Worm (Caenorhabditis elegans) whole organism, young adult: Measurements from ENCODE around the gene npr-26.

Experiments
- B0019.2 ChIP-seq: fragments of 200-800 bp; sonication (Bioruptor generic); conservative IDR thresholded peaks from 2 replicates; pipeline ENCODE4 v1.3.6; 2022; ENCODE audit warnings: missing genetic modification reagents, missing genetic modification characterization, missing compliant biosample characterization
- B0035.1 ChIP-seq: sonication (generic microtip); optimal IDR thresholded peaks from 2 replicates; lab custom pipeline; 2016; ENCODE audit warnings: missing genetic modification characterization, mild to moderate bottlenecking, missing compliant biosample characterization, missing genotype, missing genetic modification reagents
- F22D6.2 ChIP-seq: sonication (generic microtip); optimal IDR thresholded peaks from 2 replicates; lab custom pipeline; 2016; ENCODE audit warnings: mild to moderate bottlenecking, missing genetic modification characterization, missing compliant biosample characterization
- F37B4.10 ChIP-seq: fragments of 200-800 bp; sonication (Bioruptor generic); IDR thresholded peaks from 2 replicates; pipeline ENCODE4 v1.3.6; 2022; ENCODE audit warnings: missing genetic modification characterization, missing compliant biosample characterization
- K11D2.4 ChIP-seq: fragments of 200-800 bp; sonication (Bioruptor generic); IDR thresholded peaks from 2 replicates; pipeline ENCODE4 v1.3.6; 2022; ENCODE audit warnings: missing genetic modification reagents, missing genetic modification characterization, missing compliant biosample characterization
- K12H6.12 ChIP-seq: fragments of 200-800 bp; sonication (Bioruptor generic); optimal IDR thresholded peaks from 2 replicates; lab custom pipeline; 2018; ENCODE audit warnings: mild to moderate bottlenecking, missing genetic modification characterization, missing compliant biosample characterization
- Y67H2A.10 ChIP-seq: fragments of 200-800 bp; sonication (Bioruptor generic); conservative IDR thresholded peaks from 2 replicates; pipeline ENCODE4 v1.3.6; 2022; ENCODE audit warnings: missing genetic modification reagents, missing genetic modification characterization, missing compliant biosample characterization
- akir-1 ChIP-seq: fragments of 200-800 bp; sonication (Bioruptor generic); optimal IDR thresholded peaks from 2 replicates; lab custom pipeline; 2018; ENCODE audit warnings: mild to moderate bottlenecking, missing genetic modification characterization, moderate library complexity, missing compliant biosample characterization
- atf-7 ChIP-seq: sonication (generic microtip); optimal IDR thresholded peaks from 2 replicates; lab custom pipeline; 2017; ENCODE audit warnings: mild to moderate bottlenecking, missing genetic modification characterization, missing compliant biosample characterization
- bed-1 ChIP-seq: fragments of 200-800 bp; sonication (Bioruptor generic); IDR thresholded peaks from 2 replicates; pipeline ENCODE4 v1.3.6; 2022; ENCODE audit warnings: missing genetic modification reagents, missing genetic modification characterization, missing compliant biosample characterization
- cebp-1 ChIP-seq, 2 experiments: fragments of 200-800 bp in 1 of 2; sonication (Bioruptor generic) in 1 of 2; sonication (generic microtip) in 1 of 2; IDR thresholded peaks in 1 of 2; optimal IDR thresholded peaks in 1 of 2; 2 replicates each; pipeline versions ENCODE4 v1.3.6 to Lab custom; 2017 to 2022; ENCODE audit warnings: missing compliant biosample characterization in 2 of 2, missing genetic modification characterization in 2 of 2, mild to moderate bottlenecking in 1 of 2, missing genetic modification reagents in 1 of 2, moderate library complexity in 1 of 2
- ceh-58 ChIP-seq: fragments of 200-800 bp; sonication (Bioruptor generic); IDR thresholded peaks from 2 replicates; pipeline ENCODE4 v1.3.6; 2022; ENCODE audit warnings: missing genetic modification characterization, missing compliant biosample characterization
- die-1 ChIP-seq: sonication (generic microtip); optimal IDR thresholded peaks from 2 replicates; lab custom pipeline; 2016; ENCODE audit warnings: missing genotype, mild to moderate bottlenecking, missing genetic modification characterization, missing compliant biosample characterization
- dox-1 ChIP-seq: fragments of 200-800 bp; sonication (Bioruptor generic); IDR thresholded peaks from 2 replicates; pipeline ENCODE4 v1.3.6; 2022; ENCODE audit warnings: missing genetic modification reagents, missing genetic modification characterization, missing compliant biosample characterization
- egl-44 ChIP-seq: fragments of 200-800 bp; sonication (Bioruptor generic); IDR thresholded peaks from 2 replicates; pipeline ENCODE4 v1.3.6; 2022; ENCODE audit warnings: missing genetic modification reagents, missing genetic modification characterization, missing compliant biosample characterization
- ets-4 ChIP-seq: fragments of 200-800 bp; sonication (Bioruptor generic); optimal IDR thresholded peaks from 2 replicates; lab custom pipeline; 2018; ENCODE audit warnings: mild to moderate bottlenecking, missing genetic modification characterization, missing compliant biosample characterization
- hmg-20 ChIP-seq: fragments of 200-800 bp; sonication (Bioruptor generic); IDR thresholded peaks from 2 replicates; pipeline ENCODE4 v1.3.6; 2022; ENCODE audit warnings: missing genetic modification reagents, missing genetic modification characterization, missing compliant biosample characterization
- let-607 ChIP-seq, 2 experiments: fragments of 200-800 bp in 1 of 2; sonication (Bioruptor generic) in 1 of 2; sonication (generic microtip) in 1 of 2; optimal IDR thresholded peaks; 2 replicates each; lab custom pipeline; 2016 to 2018; ENCODE audit warnings: mild to moderate bottlenecking in 2 of 2, missing compliant biosample characterization in 2 of 2, missing genetic modification characterization in 2 of 2, moderate library complexity in 2 of 2, missing genotype in 1 of 2
- lin-26 ChIP-seq: fragments of 200-800 bp; sonication (Bioruptor generic); IDR thresholded peaks from 2 replicates; pipeline ENCODE4 v1.3.6; 2022; ENCODE audit warnings: missing genetic modification reagents, missing genetic modification characterization, missing compliant biosample characterization
- lin-40 ChIP-seq: sonication (generic microtip); optimal IDR thresholded peaks from 2 replicates; lab custom pipeline; 2016; ENCODE audit warnings: missing genetic modification characterization, mild to moderate bottlenecking, missing compliant biosample characterization, missing genotype, missing genetic modification reagents
- lsl-1 ChIP-seq: fragments of 200-800 bp; sonication (Bioruptor generic); optimal IDR thresholded peaks from 2 replicates; lab custom pipeline; 2018; ENCODE audit warnings: mild to moderate bottlenecking, missing genetic modification characterization, moderate library complexity, missing compliant biosample characterization
- madf-10 ChIP-seq: sonication (generic microtip); optimal IDR thresholded peaks from 2 replicates; lab custom pipeline; 2016; ENCODE audit warnings: mild to moderate bottlenecking, missing genetic modification characterization, missing compliant biosample characterization
- nfya-1 ChIP-seq: sonication (generic microtip); optimal IDR thresholded peaks from 2 replicates; lab custom pipeline; 2017; ENCODE audit warnings: antibody characterized with exemption, missing compliant biosample characterization, missing genetic modification characterization, borderline replicate concordance; ENCODE audit not compliant: insufficient read depth
- nfya-2 ChIP-seq: fragments of 200-800 bp; sonication (Bioruptor generic); IDR thresholded peaks from 2 replicates; pipeline ENCODE4 v1.3.6; 2022; ENCODE audit warnings: missing genetic modification reagents, missing genetic modification characterization, missing compliant biosample characterization
- nhr-120 ChIP-seq: fragments of 200-800 bp; sonication (Bioruptor generic); IDR thresholded peaks from 2 replicates; pipeline ENCODE4 v1.3.6; 2022; ENCODE audit warnings: missing genetic modification characterization, missing compliant biosample characterization
- nhr-179 ChIP-seq: sonication (generic microtip); optimal IDR thresholded peaks from 2 replicates; lab custom pipeline; 2016; ENCODE audit warnings: mild to moderate bottlenecking, missing genetic modification characterization, missing compliant biosample characterization
- nhr-27 ChIP-seq: fragments of 200-800 bp; sonication (Bioruptor generic); optimal IDR thresholded peaks from 2 replicates; lab custom pipeline; 2018; ENCODE audit warnings: mild to moderate bottlenecking, missing genetic modification characterization, moderate library complexity, missing compliant biosample characterization
- nhr-90 ChIP-seq: sonication (generic microtip); optimal IDR thresholded peaks from 2 replicates; lab custom pipeline; 2016; ENCODE audit warnings: missing genotype, mild to moderate bottlenecking, missing genetic modification characterization, missing compliant biosample characterization
- rcor-1 ChIP-seq: fragments of 200-800 bp; sonication (Bioruptor generic); IDR thresholded peaks from 2 replicates; pipeline ENCODE4 v1.3.6; 2022; ENCODE audit warnings: missing genetic modification reagents, missing genetic modification characterization, missing compliant biosample characterization
- rpc-1 ChIP-seq, 2 experiments: fragments of 150-350 bp in 1 of 2; sonication (generic microtip) in 1 of 2; optimal IDR thresholded peaks; 2 replicates each; lab custom pipeline; 2014 to 2018; ENCODE audit warnings: missing biosample characterization in 1 of 2, missing genetic modification characterization in 1 of 2, missing genetic modification reagents in 1 of 2, missing genotype in 1 of 2
- sdz-38 ChIP-seq: sonication (generic microtip); optimal IDR thresholded peaks from 2 replicates; lab custom pipeline; 2016; ENCODE audit warnings: missing genotype, missing genetic modification characterization, missing compliant biosample characterization
- somi-1 ChIP-seq: fragments of 200-800 bp; sonication (Bioruptor generic); optimal IDR thresholded peaks from 2 replicates; lab custom pipeline; 2018; ENCODE audit warnings: mild to moderate bottlenecking, missing genetic modification characterization, missing compliant biosample characterization
- zfh-2 ChIP-seq: fragments of 200-800 bp; sonication (Bioruptor generic); conservative IDR thresholded peaks from 2 replicates; pipeline ENCODE4 v1.3.6; 2022; ENCODE audit warnings: missing genetic modification reagents, missing genetic modification characterization, missing compliant biosample characterization
- zim-3 ChIP-seq: sonication (generic microtip); optimal IDR thresholded peaks from 2 replicates; lab custom pipeline; 2017; ENCODE audit warnings: mild to moderate bottlenecking, missing genetic modification characterization, moderate library complexity, missing compliant biosample characterization
- ztf-22 ChIP-seq: fragments of 200-800 bp; sonication (Bioruptor generic); optimal IDR thresholded peaks from 2 replicates; lab custom pipeline; 2018; ENCODE audit warnings: mild to moderate bottlenecking, missing genetic modification characterization, moderate library complexity, missing compliant biosample characterization
- ztf-3 ChIP-seq: fragments of 200-800 bp; sonication (Bioruptor generic); optimal IDR thresholded peaks from 2 replicates; lab custom pipeline; 2018; ENCODE audit warnings: mild to moderate bottlenecking, missing genetic modification characterization, missing compliant biosample characterization

The npr-26 gene

DNA sequence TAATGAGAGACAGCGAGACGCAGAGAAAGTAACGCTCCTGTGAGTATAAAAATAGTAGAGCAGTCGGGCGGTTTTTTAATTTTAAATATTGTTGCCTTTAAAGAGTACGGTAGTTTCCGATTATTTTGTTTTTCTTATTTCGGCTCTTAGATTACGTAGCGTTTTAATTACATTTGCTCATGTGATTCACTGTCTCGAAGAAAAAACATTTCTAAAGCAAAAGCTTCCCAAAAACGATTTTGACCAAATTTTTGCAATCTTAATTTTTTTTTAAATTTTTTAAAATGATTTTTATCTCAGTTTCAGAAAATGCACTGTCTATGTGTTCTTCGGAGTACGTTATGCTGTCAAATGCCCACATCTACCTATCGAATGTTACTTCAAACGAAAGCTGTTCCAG is 41.5 kb downstream of the npr-26 start, which contains the start of gene haf-1:
Gene haf-1 (plus strand): TSS at position 301 of the 400 bp plus-strand sequence.
- TF ChIP-seq sdz-38 (tag; lab: Kevin White, UChicago) (no peak), F22D6.2 (tag; lab: Kevin White, UChicago) (no peak)
- TF ChIP-seq, all 124 proteins: peak for 0

DNA sequence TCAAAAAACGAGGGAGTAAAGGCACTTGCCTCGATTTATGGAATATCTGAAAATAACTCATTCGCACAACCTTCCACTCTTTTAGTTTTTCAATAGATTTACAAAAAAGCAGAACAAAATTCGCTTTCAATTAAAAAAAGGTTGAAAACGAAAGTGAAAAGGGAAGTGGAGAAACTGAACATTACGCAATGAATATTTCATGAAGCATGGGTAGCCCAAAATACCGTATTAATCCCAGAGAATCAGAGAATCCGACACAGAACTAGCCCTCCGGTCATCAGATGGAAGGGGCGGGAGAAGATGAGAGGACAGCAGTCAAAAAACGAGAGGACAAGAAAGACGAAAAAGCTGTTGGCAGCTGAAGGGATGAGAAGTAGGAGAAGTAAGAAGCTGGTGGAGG is 46.2 kb downstream of the npr-26 start, which contains the start of gene C30H6.5:
Gene C30H6.5 (plus strand): TSS at position 301 of the 400 bp plus-strand sequence.
- TF ChIP-seq nfya-1 (tag; lab: Kevin White, UChicago) (no peak), K12H6.12 (no peak), ceh-58 (GFP tag; lab: Robert Waterston, UW) (no peak), K11D2.4 (GFP tag; lab: Robert Waterston, UW) (no peak), rcor-1 (GFP tag; lab: Robert Waterston, UW) (no peak), lin-26 (no peak), lsl-1 (GFP tag; lab: Kevin White, UChicago) (no peak), B0019.2 (GFP tag; lab: Robert Waterston, UW) (no peak), dox-1 (GFP tag; lab: Robert Waterston, UW) (no peak), lin-40 (tag; lab: Kevin White, UChicago) (no peak), die-1 (tag; lab: Kevin White, UChicago) (no peak), nhr-179 (tag; lab: Kevin White, UChicago) (no peak)

DNA sequence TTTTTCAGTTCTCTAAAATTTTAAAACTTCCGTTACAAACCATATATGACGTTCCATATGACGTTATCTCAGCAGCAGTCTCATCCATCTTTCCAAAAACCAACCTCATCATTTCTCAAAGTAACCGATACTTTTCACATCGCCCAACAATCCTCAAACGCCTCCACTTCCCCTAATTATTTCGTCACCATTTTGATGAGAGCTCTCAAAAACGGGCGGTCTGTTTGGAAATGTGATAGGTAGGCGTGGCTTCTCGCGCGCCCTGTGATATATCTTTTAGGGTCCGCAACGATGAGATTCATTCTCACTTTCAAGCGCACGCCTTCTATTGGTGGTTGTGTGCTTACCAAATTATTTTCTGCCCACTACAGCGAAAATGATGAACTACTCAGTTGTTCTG is 49.3 kb downstream of the npr-26 start, which contains the start of gene trh-1:
Gene trh-1 (plus strand): TSS at position 301 of the 400 bp plus-strand sequence.
- TF ChIP-seq nhr-120 (no peak), atf-7 (no peak), hmg-20 (GFP tag; lab: Robert Waterston, UW) (no peak), ceh-58 (GFP tag; lab: Robert Waterston, UW) (no peak), madf-10 (tag; lab: Kevin White, UChicago) (no peak), Y67H2A.10 (GFP tag; lab: Robert Waterston, UW) (no peak), ets-4 (GFP tag; lab: Kevin White, UChicago) (no peak), F37B4.10 (GFP tag; lab: Robert Waterston, UW) (no peak), lin-40 (tag; lab: Kevin White, UChicago) (no peak), zfh-2 (GFP tag; lab: Robert Waterston, UW) (no peak), nhr-27 (tag; lab: Kevin White, UChicago) (no peak), egl-44 (GFP tag; lab: Robert Waterston, UW) (no peak)

DNA sequence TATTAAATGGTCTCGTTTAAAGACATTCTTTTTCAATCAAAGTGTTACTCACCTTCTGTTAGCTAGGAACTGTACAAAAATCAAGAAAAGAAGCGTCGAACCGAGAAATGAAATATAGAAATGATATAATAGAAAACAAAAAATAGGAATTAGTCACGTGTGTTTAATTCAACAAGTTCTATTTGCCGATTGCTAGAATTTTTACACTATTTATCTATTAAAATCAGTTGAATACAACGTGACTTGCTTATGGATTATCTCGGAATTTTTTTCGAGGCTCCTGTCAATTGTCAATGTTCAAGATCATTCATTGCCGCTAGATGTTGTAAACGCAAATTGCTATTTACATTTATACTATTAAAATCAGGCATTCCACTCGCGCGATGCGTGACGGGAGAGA is 50.3 kb downstream of the npr-26 start, which contains the start of gene zipt-17:
Gene zipt-17 (minus strand): TSS at position 101 of the 400 bp plus-strand sequence.
- no peak for TF ChIP-seq rpc-1 (optimal IDR thresholded peaks at IDR 0.05; lab: Kevin White, UChicago)
- no peak for TF ChIP-seq rpc-1 (tag; optimal IDR thresholded peaks at IDR 0.05; lab: Kevin White, UChicago)
- no peak for TF ChIP-seq cebp-1 (GFP tag; IDR thresholded peaks at IDR 0.05; lab: Robert Waterston, UW)
- TF ChIP-seq cebp-1 (tag; optimal IDR thresholded peaks at IDR 0.05; lab: Kevin White, UChicago), result no peak
- TF ChIP-seq nhr-120, result no peak
- TF ChIP-seq K12H6.12, result no peak
- TF ChIP-seq zim-3 (tag; lab: Kevin White, UChicago), result no peak
- TF ChIP-seq ztf-3 (GFP tag; lab: Kevin White, UChicago), result no peak
- TF ChIP-seq somi-1 (GFP tag; lab: Kevin White, UChicago), result no peak
- TF ChIP-seq B0035.1 (tag; lab: Kevin White, UChicago), result no peak
- no peak for TF ChIP-seq let-607 (tag; optimal IDR thresholded peaks at IDR 0.05; lab: Kevin White, UChicago)
- no peak for TF ChIP-seq bed-1 (GFP tag; lab: Robert Waterston, UW)
- TF ChIP-seq nfya-2 (GFP tag; lab: Robert Waterston, UW), result no peak
- no peak for TF ChIP-seq nhr-90
- no peak for TF ChIP-seq ztf-22 (GFP tag; lab: Kevin White, UChicago)
- no peak for TF ChIP-seq Y67H2A.10 (GFP tag; lab: Robert Waterston, UW)
- no peak for TF ChIP-seq akir-1 (GFP tag; lab: Kevin White, UChicago)
